Worm (Caenorhabditis elegans) whole organism, midembryonic: ENCODE data around the gene glrx-22.
A peak's percentile ranks its signal among the peaks of the same experiment; 100 is the strongest.

Experiments used
- T22C8.4 ChIP-seq: fragments of 200-800 bp; sonication (Bioruptor generic); IDR thresholded peaks from 2 replicates; pipeline ENCODE4 v1.3.6; 2022; ENCODE audit warnings: missing genetic modification characterization, missing compliant biosample characterization
- cog-1 ChIP-seq: sonication (generic microtip); optimal IDR thresholded peaks from 2 replicates; lab custom pipeline; 2016; ENCODE audit warnings: missing genetic modification characterization, missing compliant biosample characterization
- flt-1 ChIP-seq: fragments of 200-800 bp; sonication (Bioruptor generic); IDR thresholded peaks from 2 replicates; pipeline ENCODE4 v1.3.6; 2022; ENCODE audit warnings: missing genetic modification characterization, missing compliant biosample characterization
- klf-2 ChIP-seq: fragments of 200-800 bp; sonication (Bioruptor generic); conservative IDR thresholded peaks from 2 replicates; pipeline ENCODE4 v1.3.6; 2022; ENCODE audit warnings: missing genetic modification reagents, missing genetic modification characterization, missing compliant biosample characterization
- med-1 ChIP-seq: sonication (generic microtip); optimal IDR thresholded peaks from 2 replicates; lab custom pipeline; 2017; ENCODE audit warnings: missing genetic modification characterization, mild to moderate bottlenecking, missing compliant biosample characterization, antibody characterized with exemption, missing genetic modification reagents; ENCODE audit not compliant: insufficient read depth
- ref-1 ChIP-seq: fragments of 200-800 bp; sonication (Bioruptor generic); conservative IDR thresholded peaks from 2 replicates; pipeline ENCODE4 v1.3.6; 2022; ENCODE audit warnings: missing genetic modification reagents, missing genetic modification characterization, missing compliant biosample characterization
- tab-1 ChIP-seq: fragments of 200-800 bp; sonication (Bioruptor generic); IDR thresholded peaks from 2 replicates; pipeline ENCODE4 v1.3.6; 2022; ENCODE audit warnings: missing genetic modification characterization, missing compliant biosample characterization
- ztf-23 ChIP-seq: fragments of 200-800 bp; sonication (Bioruptor generic); IDR thresholded peaks from 2 replicates; pipeline ENCODE4 v1.3.6; 2022; ENCODE audit warnings: missing genetic modification reagents, missing genetic modification characterization, missing compliant biosample characterization
- ztf-29 ChIP-seq: fragments of 200-800 bp; sonication (Bioruptor generic); IDR thresholded peaks from 2 replicates; pipeline ENCODE4 v1.3.6; 2022; ENCODE audit warnings: missing genetic modification reagents, missing genetic modification characterization, missing compliant biosample characterization

The glrx-22 gene

ce11 chrIV:8235114-8235686 lies 34.2 kb upstream of the glrx-22 start:
- TF ChIP-seq med-1 (GFP tag; lab: Kevin White, UChicago) (no peak), ztf-23 (GFP tag; lab: Robert Waterston, UW) (no peak), cog-1 (tag; lab: Kevin White, UChicago) (no peak), flt-1 (no peak), tab-1 (GFP tag; lab: Robert Waterston, UW) (no peak), ztf-29 (GFP tag; lab: Robert Waterston, UW) (no peak), ref-1 (GFP tag; lab: Robert Waterston, UW) (no peak), klf-2 (GFP tag; lab: Robert Waterston, UW) (no peak), T22C8.4 (GFP tag; lab: Robert Waterston, UW) (no peak)

ce11 chrIV:8234088-8234496 lies 33.1 kb upstream of the glrx-22 start:
- TF ChIP-seq ztf-23 (GFP tag; lab: Robert Waterston, UW) = no peak
- no peak for TF ChIP-seq T22C8.4 (GFP tag; lab: Robert Waterston, UW)
- no peak for TF ChIP-seq tab-1 (GFP tag; lab: Robert Waterston, UW)
- no peak for TF ChIP-seq med-1 (GFP tag; lab: Kevin White, UChicago)
- TF ChIP-seq cog-1 (tag; lab: Kevin White, UChicago) = no peak
- no peak for TF ChIP-seq flt-1
- no peak for TF ChIP-seq klf-2 (GFP tag; lab: Robert Waterston, UW)

- no peak for TF ChIP-seq klf-2 (GFP tag; lab: Robert Waterston, UW)
- no peak for TF ChIP-seq ref-1 (GFP tag; lab: Robert Waterston, UW)
- no peak for TF ChIP-seq T22C8.4 (GFP tag; lab: Robert Waterston, UW)
- TF ChIP-seq ztf-23 (GFP tag; lab: Robert Waterston, UW) = no peak
- TF ChIP-seq ztf-29 (GFP tag; lab: Robert Waterston, UW) = no peak
- TF ChIP-seq cog-1 (tag; lab: Kevin White, UChicago) = no peak
- TF ChIP-seq flt-1 = no peak
- TF ChIP-seq tab-1 (GFP tag; lab: Robert Waterston, UW) = no peak
- no peak for TF ChIP-seq med-1 (GFP tag; lab: Kevin White, UChicago)
Measured at ce11 chrIV:8233268-8233667, 32.2 kb upstream of the glrx-22 start.

- no peak for TF ChIP-seq cog-1 (tag; lab: Kevin White, UChicago)
- TF ChIP-seq tab-1 (GFP tag; lab: Robert Waterston, UW) = no peak
- TF ChIP-seq med-1 (GFP tag; lab: Kevin White, UChicago) = no peak
- no peak for TF ChIP-seq ztf-23 (GFP tag; lab: Robert Waterston, UW)
- no peak for TF ChIP-seq ztf-29 (GFP tag; lab: Robert Waterston, UW)
- no peak for TF ChIP-seq ref-1 (GFP tag; lab: Robert Waterston, UW)
- TF ChIP-seq klf-2 (GFP tag; lab: Robert Waterston, UW) = no peak
- no peak for TF ChIP-seq T22C8.4 (GFP tag; lab: Robert Waterston, UW)
Measured at ce11 chrIV:8232428-8232827, 31.4 kb upstream of the glrx-22 start.

DNA sequence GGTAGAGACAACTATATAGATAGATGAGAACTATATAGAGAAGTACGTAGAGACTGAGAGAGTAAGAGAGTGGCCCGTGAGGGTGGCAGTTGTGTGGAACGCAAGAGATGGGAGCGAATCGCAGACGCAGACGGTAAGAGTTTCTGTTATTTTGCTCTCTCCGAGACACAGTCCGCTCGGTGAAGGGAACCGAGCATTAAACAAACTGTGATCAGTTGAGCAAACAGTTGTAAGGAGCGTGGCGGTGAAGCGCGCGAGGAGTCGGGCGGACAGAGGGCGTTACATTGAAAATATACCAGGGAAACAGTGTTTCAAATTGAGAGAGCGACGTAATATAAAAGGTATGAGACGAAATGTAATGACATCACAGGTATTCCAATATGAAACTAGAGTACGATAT lies 28.5 kb upstream of the glrx-22 start:
- peak; percentile 66 for TF ChIP-seq cog-1 (tag; lab: Kevin White, UChicago)
- no peak for TF ChIP-seq ztf-29 (GFP tag; lab: Robert Waterston, UW)
- no peak for TF ChIP-seq T22C8.4 (GFP tag; lab: Robert Waterston, UW)
- no peak for TF ChIP-seq klf-2 (GFP tag; lab: Robert Waterston, UW)
- TF ChIP-seq flt-1 = 0 out of 2 replicates have a peak, but pooled peaks have one; percentile 28
- no peak for TF ChIP-seq tab-1 (GFP tag; lab: Robert Waterston, UW)
- 0 out of 2 replicates have a peak, but pooled peaks have one; percentile 54 for TF ChIP-seq ztf-23 (GFP tag; lab: Robert Waterston, UW)
- TF ChIP-seq med-1 (GFP tag; lab: Kevin White, UChicago) = no peak

ce11 chrIV:8226474-8226873 lies 25.4 kb upstream of the glrx-22 start:
- TF ChIP-seq med-1 (GFP tag; lab: Kevin White, UChicago) = no peak
- no peak for TF ChIP-seq ztf-23 (GFP tag; lab: Robert Waterston, UW)
- no peak for TF ChIP-seq flt-1
- TF ChIP-seq cog-1 (tag; lab: Kevin White, UChicago) = no peak
- no peak for TF ChIP-seq klf-2 (GFP tag; lab: Robert Waterston, UW)
- no peak for TF ChIP-seq T22C8.4 (GFP tag; lab: Robert Waterston, UW)
- no peak for TF ChIP-seq tab-1 (GFP tag; lab: Robert Waterston, UW)
- no peak for TF ChIP-seq ztf-29 (GFP tag; lab: Robert Waterston, UW)
- no peak for TF ChIP-seq ref-1 (GFP tag; lab: Robert Waterston, UW)

DNA sequence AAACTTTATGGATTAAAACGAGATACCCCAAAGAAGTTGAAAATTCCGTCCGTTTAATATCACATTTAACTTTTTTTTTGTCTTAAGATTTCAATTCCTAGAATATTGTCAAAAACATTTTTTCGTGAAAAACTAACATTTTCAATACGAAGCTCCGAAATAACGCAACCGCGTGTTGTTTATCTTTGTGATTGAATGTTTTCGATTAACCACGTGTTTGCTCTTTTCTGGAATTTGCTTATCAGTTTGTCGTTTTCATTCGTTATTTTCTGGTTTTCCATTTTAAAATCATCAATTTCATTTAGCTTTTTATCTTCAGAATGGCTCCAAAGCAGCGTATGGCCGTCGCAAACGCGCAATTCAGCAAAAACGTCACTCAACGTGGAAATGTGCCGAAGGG lies 24.3 kb upstream of the glrx-22 start, which contains the start of gene serp-1.2:
Gene serp-1.2, plus strand, starts transcription at position 318 of the 400 bp plus-strand sequence.
- TF ChIP-seq flt-1 (no peak), klf-2 (GFP tag; lab: Robert Waterston, UW) (no peak), cog-1 (tag; lab: Kevin White, UChicago) (no peak), med-1 (GFP tag; lab: Kevin White, UChicago) (no peak), ztf-23 (GFP tag; lab: Robert Waterston, UW) (no peak), ref-1 (GFP tag; lab: Robert Waterston, UW) (no peak), tab-1 (GFP tag; lab: Robert Waterston, UW) (no peak), T22C8.4 (GFP tag; lab: Robert Waterston, UW) (no peak), ztf-29 (GFP tag; lab: Robert Waterston, UW) (no peak)

ce11 chrIV:8223055-8223454 lies 22.0 kb upstream of the glrx-22 start:
- TF ChIP-seq tab-1 (GFP tag; lab: Robert Waterston, UW) = no peak
- TF ChIP-seq flt-1 = no peak
- no peak for TF ChIP-seq klf-2 (GFP tag; lab: Robert Waterston, UW)
- TF ChIP-seq ztf-29 (GFP tag; lab: Robert Waterston, UW) = no peak
- no peak for TF ChIP-seq ref-1 (GFP tag; lab: Robert Waterston, UW)
- TF ChIP-seq med-1 (GFP tag; lab: Kevin White, UChicago) = no peak
- TF ChIP-seq T22C8.4 (GFP tag; lab: Robert Waterston, UW) = no peak
- no peak for TF ChIP-seq cog-1 (tag; lab: Kevin White, UChicago)
- no peak for TF ChIP-seq ztf-23 (GFP tag; lab: Robert Waterston, UW)

- TF ChIP-seq tab-1 (GFP tag; lab: Robert Waterston, UW) (no peak), T22C8.4 (GFP tag; lab: Robert Waterston, UW) (no peak), ztf-23 (GFP tag; lab: Robert Waterston, UW) (no peak), ztf-29 (GFP tag; lab: Robert Waterston, UW) (no peak), flt-1 (no peak), med-1 (GFP tag; lab: Kevin White, UChicago) (no peak), cog-1 (tag; lab: Kevin White, UChicago) (no peak)
Measured at ce11 chrIV:8221946-8222345, 20.9 kb upstream of the glrx-22 start, which contains the start of gene gpx-6. Gene gpx-6, plus strand, starts transcription at chrIV:8222202.
